Worm (Caenorhabditis elegans) whole organism, L4 larva: ENCODE results near the gene F35F10.5.

Experiments
- F44E2.7 ChIP-seq: fragments of 200-800 bp; sonication (Bioruptor generic); IDR thresholded peaks from 2 replicates; pipeline ENCODE4 v2.1.2; 2022; ENCODE audit warnings: missing genetic modification characterization, missing compliant biosample characterization
- R02D3.7 ChIP-seq: fragments of 150-350 bp; sonication (generic microtip); optimal IDR thresholded peaks from 3 replicates; lab custom pipeline; 2014; ENCODE audit warnings: missing biosample characterization, missing genetic modification characterization
- T26A8.4 ChIP-seq: fragments of 200-800 bp; sonication (Bioruptor generic); IDR thresholded peaks from 2 replicates; pipeline ENCODE4 v1.3.6; 2022; ENCODE audit warnings: missing genetic modification characterization, missing compliant biosample characterization
- Y5F2A.4 ChIP-seq: fragments of 200-800 bp; sonication (Bioruptor generic); optimal IDR thresholded peaks from 2 replicates; lab custom pipeline; 2018; ENCODE audit warnings: mild to moderate bottlenecking, missing genetic modification characterization, missing compliant biosample characterization
- Y75B8A.6 ChIP-seq: fragments of 200-800 bp; sonication (Bioruptor generic); IDR thresholded peaks from 2 replicates; pipeline ENCODE4 v1.3.6; 2022; ENCODE audit warnings: missing genetic modification reagents, missing genetic modification characterization, missing compliant biosample characterization
- ZK546.5 ChIP-seq, 2 experiments: sonication (generic microtip); optimal IDR thresholded peaks; 2 replicates each; lab custom pipeline; 2017; ENCODE audit warnings: missing biosample characterization in 2 of 2, missing genetic modification characterization in 2 of 2
- aha-1 ChIP-seq: fragments of 150-350 bp; peaks from one replicate; lab custom pipeline; 2014; ENCODE audit warnings: missing biosample characterization, missing genetic modification characterization
- aly-2 ChIP-seq: sonication (generic microtip); optimal IDR thresholded peaks from 2 replicates; lab custom pipeline; 2018; ENCODE audit warnings: missing biosample characterization, missing genetic modification characterization
- ama-1 ChIP-seq: fragments of 150-350 bp; optimal IDR thresholded peaks from 2 replicates; lab custom pipeline; 2014; ENCODE audit warnings: inconsistent platforms, mixed read lengths
- ceh-20 ChIP-seq: fragments of 200-800 bp; sonication (Bioruptor generic); IDR thresholded peaks from 2 replicates; pipeline ENCODE4 v1.3.6; 2022; ENCODE audit warnings: missing genetic modification reagents, missing genetic modification characterization, missing compliant biosample characterization
- ces-1 ChIP-seq: fragments of 150-350 bp; sonication (generic microtip); optimal IDR thresholded peaks from 4 replicates; lab custom pipeline; 2014; ENCODE audit warnings: missing biosample characterization, missing genetic modification reagents, missing genetic modification characterization
- cey-2 ChIP-seq: sonication (generic microtip); optimal IDR thresholded peaks from 3 replicates; lab custom pipeline; 2017; ENCODE audit warnings: missing genetic modification characterization, mild to moderate bottlenecking, missing compliant biosample characterization, antibody characterized with exemption, borderline replicate concordance; ENCODE audit not compliant: insufficient read depth
- ctbp-1 ChIP-seq: fragments of 200-800 bp; sonication (Bioruptor generic); IDR thresholded peaks from 2 replicates; pipeline ENCODE4 v1.3.6; 2022; ENCODE audit warnings: missing genetic modification reagents, missing genetic modification characterization, missing compliant biosample characterization
- daf-16 ChIP-seq, 3 experiments: sonication (generic microtip); optimal IDR thresholded peaks; 2 replicates each; lab custom pipeline; 2016 to 2017; ENCODE audit warnings: missing genetic modification characterization in 3 of 3, missing genetic modification reagents in 3 of 3, mild to moderate bottlenecking in 2 of 3, missing compliant biosample characterization in 2 of 3, missing biosample characterization in 1 of 3, moderate library complexity in 1 of 3
- dmd-6 ChIP-seq: fragments of 200-800 bp; sonication (Bioruptor generic); IDR thresholded peaks from 2 replicates; pipeline ENCODE4 v1.3.6; 2022; ENCODE audit warnings: missing genetic modification reagents, missing genetic modification characterization, missing compliant biosample characterization
- dmd-9 ChIP-seq: fragments of 200-800 bp; sonication (Bioruptor generic); IDR thresholded peaks from 2 replicates; pipeline ENCODE4 v1.3.6; 2022; ENCODE audit warnings: missing genetic modification reagents, missing genetic modification characterization, missing compliant biosample characterization
- dpl-1 ChIP-seq: fragments of 150-350 bp; optimal IDR thresholded peaks from 2 replicates; lab custom pipeline; 2014; ENCODE audit warnings: missing biosample characterization, missing genetic modification reagents, missing genetic modification characterization
- duxl-1 ChIP-seq: sonication (generic microtip); optimal IDR thresholded peaks from 2 replicates; lab custom pipeline; 2016; ENCODE audit warnings: mild to moderate bottlenecking, missing genetic modification characterization, moderate library complexity, missing compliant biosample characterization; ENCODE audit not compliant: poor library complexity
- dve-1 ChIP-seq: sonication (generic microtip); optimal IDR thresholded peaks from 2 replicates; lab custom pipeline; 2017; ENCODE audit warnings: antibody characterized with exemption, mild to moderate bottlenecking, missing genetic modification characterization, missing compliant biosample characterization; ENCODE audit not compliant: insufficient read depth
- gei-8 ChIP-seq: fragments of 200-800 bp; sonication (Bioruptor generic); optimal IDR thresholded peaks from 2 replicates; lab custom pipeline; 2018; ENCODE audit warnings: mild to moderate bottlenecking, missing genetic modification characterization, missing compliant biosample characterization
- hif-1 ChIP-seq, 2 experiments: sonication (generic microtip); optimal IDR thresholded peaks; 2 replicates each; lab custom pipeline; 2016 to 2017; ENCODE audit warnings: missing compliant biosample characterization in 2 of 2, missing genetic modification characterization in 2 of 2, missing genetic modification reagents in 2 of 2, missing genotype in 2 of 2, mild to moderate bottlenecking in 1 of 2
- hlh-11 ChIP-seq: fragments of 200-800 bp; sonication (Bioruptor generic); optimal IDR thresholded peaks from 2 replicates; lab custom pipeline; 2018; ENCODE audit warnings: mild to moderate bottlenecking, missing genetic modification characterization, missing compliant biosample characterization
- hmg-1.1 ChIP-seq: fragments of 200-800 bp; sonication (Bioruptor generic); IDR thresholded peaks from 2 replicates; pipeline ENCODE4 v1.3.6; 2022; ENCODE audit warnings: missing genetic modification reagents, missing genetic modification characterization, missing compliant biosample characterization
- lin-1 ChIP-seq: fragments of 200-800 bp; sonication (Bioruptor generic); IDR thresholded peaks from 2 replicates; pipeline ENCODE4 v1.3.6; 2022; ENCODE audit warnings: missing genetic modification reagents, missing genetic modification characterization, missing compliant biosample characterization
- lin-38 ChIP-seq: fragments of 200-800 bp; sonication (Bioruptor generic); IDR thresholded peaks from 2 replicates; pipeline ENCODE4 v1.3.6; 2022; ENCODE audit warnings: missing genetic modification reagents, missing genetic modification characterization, missing compliant biosample characterization
- lsy-2 ChIP-seq, 2 experiments: fragments of 150-350 bp in 1 of 2; sonication (generic microtip) in 1 of 2; optimal IDR thresholded peaks; 2 replicates each; lab custom pipeline; 2014 to 2017; ENCODE audit warnings: missing biosample characterization in 2 of 2, missing genetic modification characterization in 2 of 2
- madf-9 ChIP-seq: fragments of 200-800 bp; sonication (Bioruptor generic); conservative IDR thresholded peaks from 2 replicates; pipeline ENCODE4 v1.3.6; 2022; ENCODE audit warnings: missing genetic modification reagents, missing genetic modification characterization, missing compliant biosample characterization
- mdt-29 ChIP-seq: fragments of 200-800 bp; sonication (Bioruptor generic); IDR thresholded peaks from 2 replicates; pipeline ENCODE4 v1.3.6; 2022; ENCODE audit warnings: missing genetic modification reagents, missing genetic modification characterization, missing compliant biosample characterization
- mep-1 ChIP-seq: fragments of 150-350 bp; sonication (generic microtip); optimal IDR thresholded peaks from 3 replicates; lab custom pipeline; 2014; ENCODE audit warnings: missing biosample characterization, missing genetic modification characterization
- nhr-10 ChIP-seq: fragments of 150-350 bp; optimal IDR thresholded peaks from 2 replicates; lab custom pipeline; 2014; ENCODE audit warnings: missing biosample characterization, missing genetic modification characterization
- nhr-11 ChIP-seq: fragments of 150-350 bp; optimal IDR thresholded peaks from 2 replicates; lab custom pipeline; 2014; ENCODE audit warnings: missing biosample characterization, missing genetic modification characterization
- nhr-48 ChIP-seq: sonication (generic microtip); optimal IDR thresholded peaks from 2 replicates; lab custom pipeline; 2016; ENCODE audit warnings: mild to moderate bottlenecking, missing genetic modification characterization, missing compliant biosample characterization
- php-3 ChIP-seq: fragments of 200-800 bp; sonication (Bioruptor generic); IDR thresholded peaks from 2 replicates; pipeline ENCODE4 v1.3.6; 2022; ENCODE audit warnings: missing genetic modification reagents, missing genetic modification characterization, missing compliant biosample characterization
- rbr-2 ChIP-seq: sonication (generic microtip); optimal IDR thresholded peaks from 2 replicates; lab custom pipeline; 2016; ENCODE audit warnings: missing genotype, missing genetic modification characterization, missing compliant biosample characterization
- spr-3 ChIP-seq: fragments of 200-800 bp; sonication (Bioruptor generic); optimal IDR thresholded peaks from 2 replicates; lab custom pipeline; 2018; ENCODE audit warnings: mild to moderate bottlenecking, missing genetic modification characterization, missing compliant biosample characterization
- tag-97 ChIP-seq: fragments of 200-800 bp; sonication (Bioruptor generic); IDR thresholded peaks from 2 replicates; pipeline ENCODE4 v1.3.6; 2022; ENCODE audit warnings: missing genetic modification characterization, missing compliant biosample characterization
- zag-1 ChIP-seq: fragments of 150-350 bp; optimal IDR thresholded peaks from 2 replicates; lab custom pipeline; 2014; ENCODE audit warnings: missing biosample characterization, missing genetic modification characterization
- ztf-7 ChIP-seq: fragments of 150-350 bp; optimal IDR thresholded peaks from 2 replicates; lab custom pipeline; 2014; ENCODE audit warnings: missing biosample characterization, missing genetic modification characterization

F35F10.5 gene

ce11 chrV:3257277-3257676, 27.5 kb upstream of the F35F10.5 start, which contains the start of gene T28A11.22:
TSS of gene T28A11.22 (plus strand) at chrV:3257577.
- TF ChIP-seq ama-1 (lab: Kevin White, UChicago) (no peak), ces-1 (GFP tag; lab: Kevin White, UChicago) (no peak), zag-1 (no peak), ztf-7 (no peak), dmd-9 (GFP tag; lab: Robert Waterston, UW) (no peak), aly-2 (tag; lab: Kevin White, UChicago) (no peak), Y75B8A.6 (GFP tag; lab: Robert Waterston, UW) (no peak)

ce11 chrV:3259168-3259622, 25.5 kb upstream of the F35F10.5 start, which contains the start of gene T28A11.16:
TSS of gene T28A11.16 (minus strand) at chrV:3259218.
- no peak for TF ChIP-seq spr-3 (GFP tag; lab: Kevin White, UChicago)
- peak; percentile 70 for TF ChIP-seq aha-1
- peak in 1 of 2 experiments; percentile 80 for TF ChIP-seq daf-16 (GFP tag; optimal IDR thresholded peaks at IDR 0.05; lab: Kevin White, UChicago)
- TF ChIP-seq daf-16 (tag; optimal IDR thresholded peaks at IDR 0.05; lab: Kevin White, UChicago): no peak
- peak; percentile 45 for TF ChIP-seq hlh-11

ce11 chrV:3260075-3260474, 24.7 kb upstream of the F35F10.5 start, which contains the start of gene srbc-5:
TSS of gene srbc-5 (plus strand) at chrV:3260375.
- TF ChIP-seq gei-8 (no peak), tag-97 (no peak), mdt-29 (GFP tag; lab: Robert Waterston, UW) (no peak), ZK546.5 (tag; optimal IDR thresholded peaks at IDR 0.05; lab: Kevin White, UChicago) (no peak), dmd-6 (GFP tag; lab: Robert Waterston, UW) (no peak), aly-2 (tag; lab: Kevin White, UChicago) (no peak), cey-2 (no peak), hmg-1.1 (GFP tag; lab: Robert Waterston, UW) (no peak), R02D3.7 (tag; lab: Kevin White, UChicago) (no peak), dve-1 (no peak), rbr-2 (tag; lab: Kevin White, UChicago) (no peak), lin-38 (GFP tag; lab: Robert Waterston, UW) (no peak)

ce11 chrV:3266189-3266588, 18.5 kb upstream of the F35F10.5 start, which contains the start of gene T28A11.17:
TSS of gene T28A11.17 (minus strand) at chrV:3266289.
- TF ChIP-seq hif-1 (tag; optimal IDR thresholded peaks at IDR 0.05; lab: Kevin White, UChicago): no peak
- no peak for TF ChIP-seq duxl-1 (tag; lab: Kevin White, UChicago)
- TF ChIP-seq gei-8: no peak
- no peak for TF ChIP-seq nhr-10 (tag; lab: Kevin White, UChicago)
- TF ChIP-seq lsy-2 (tag; optimal IDR thresholded peaks at IDR 0.05; lab: Kevin White, UChicago): no peak
- no peak for TF ChIP-seq lin-1 (GFP tag; lab: Robert Waterston, UW)
- no peak for TF ChIP-seq F44E2.7 (GFP tag; lab: Robert Waterston, UW)
- TF ChIP-seq nhr-48 (tag; lab: Kevin White, UChicago): no peak
- TF ChIP-seq nhr-11 (tag; lab: Kevin White, UChicago): no peak
- TF ChIP-seq aha-1: no peak
- TF ChIP-seq zag-1: no peak
- TF ChIP-seq ama-1 (lab: Kevin White, UChicago): no peak
- TF ChIP-seq dpl-1 (GFP tag; lab: Kevin White, UChicago): no peak
- TF ChIP-seq Y5F2A.4 (GFP tag; lab: Kevin White, UChicago): no peak
- TF ChIP-seq mep-1: no peak

ce11 chrV:3267950-3268349, 16.8 kb upstream of the F35F10.5 start, which contains the start of gene T28A11.18:
TSS of gene T28A11.18 (minus strand) at chrV:3268050.
- no peak for TF ChIP-seq madf-9 (GFP tag; lab: Robert Waterston, UW)
- no peak for TF ChIP-seq ceh-20 (GFP tag; lab: Robert Waterston, UW)
- no peak for TF ChIP-seq T26A8.4 (GFP tag; lab: Robert Waterston, UW)
- no peak for TF ChIP-seq php-3 (GFP tag; lab: Robert Waterston, UW)
- no peak for TF ChIP-seq dpl-1 (GFP tag; lab: Kevin White, UChicago)
- TF ChIP-seq cey-2: no peak
- no peak for TF ChIP-seq ctbp-1 (GFP tag; lab: Robert Waterston, UW)
- peak in 1 of 2 experiments; percentile 44 for TF ChIP-seq daf-16 (GFP tag; optimal IDR thresholded peaks at IDR 0.05; lab: Kevin White, UChicago)
- TF ChIP-seq daf-16 (tag; optimal IDR thresholded peaks at IDR 0.05; lab: Kevin White, UChicago): no peak
